Fruit fly (Drosophila melanogaster) whole organism, embryonic: ENCODE data around the gene CrebB.

Experiments used
- Abd-B ChIP-seq: fragments of 200-800 bp; sonication (Bioruptor generic); optimal IDR thresholded peaks from 2 replicates; lab custom pipeline; 2018; ENCODE audit warnings: missing biosample characterization, mild to moderate bottlenecking, missing genetic modification characterization, moderate library complexity
- Atf-2 ChIP-seq: fragments of 200-800 bp; sonication (Bioruptor generic); optimal IDR thresholded peaks from 2 replicates; lab custom pipeline; 2016; ENCODE audit warnings: missing biosample characterization, missing genetic modification characterization
- Bdp1 ChIP-seq: fragments of 200-800 bp; sonication (Bioruptor generic); optimal IDR thresholded peaks from 3 replicates; lab custom pipeline; 2016; ENCODE audit warnings: missing biosample characterization, missing genetic modification characterization
- Blimp-1 ChIP-seq: fragments of 200-800 bp; sonication (Bioruptor generic); optimal IDR thresholded peaks from 3 replicates; lab custom pipeline; 2018; ENCODE audit warnings: missing biosample characterization, missing genetic modification characterization, mild to moderate bottlenecking, moderate library complexity, missing genetic modification reagents
- CG12104 ChIP-seq: fragments of 200-800 bp; sonication (Bioruptor generic); optimal IDR thresholded peaks from 3 replicates; lab custom pipeline; 2016; ENCODE audit warnings: missing biosample characterization, missing genetic modification characterization
- CG12299 ChIP-seq: fragments of 200-800 bp; sonication (Bioruptor generic); optimal IDR thresholded peaks from 2 replicates; lab custom pipeline; 2018; ENCODE audit warnings: missing biosample characterization, mild to moderate bottlenecking, missing genetic modification characterization
- CG14441 ChIP-seq: fragments of 200-800 bp; sonication (Bioruptor generic); IDR thresholded peaks from 2 replicates; pipeline ENCODE4 v1.3.6; 2022; ENCODE audit warnings: missing biosample characterization, missing genetic modification characterization
- CG15479 ChIP-seq: fragments of 200-800 bp; sonication (Bioruptor generic); optimal IDR thresholded peaks from 3 replicates; lab custom pipeline; 2019; ENCODE audit warnings: missing biosample characterization, mild to moderate bottlenecking, missing genetic modification characterization, moderate library complexity
- CG16813 ChIP-seq: fragments of 200-800 bp; sonication (Bioruptor generic); IDR thresholded peaks from 3 replicates; pipeline ENCODE4 v1.3.6; 2022; ENCODE audit warnings: missing biosample characterization, missing genetic modification characterization; ENCODE audit not compliant: partially characterized antibody
- CG17359 ChIP-seq: fragments of 200-800 bp; sonication (Bioruptor generic); optimal IDR thresholded peaks from 3 replicates; lab custom pipeline; 2018; ENCODE audit warnings: missing biosample characterization, mild to moderate bottlenecking, missing genetic modification characterization, moderate library complexity
- CG17361 ChIP-seq: fragments of 200-800 bp; sonication (Bioruptor generic); IDR thresholded peaks from 3 replicates; pipeline ENCODE4 v1.3.6; 2022; ENCODE audit warnings: missing biosample characterization, missing genetic modification characterization
- CG17612 ChIP-seq: fragments of 200-800 bp; sonication (Bioruptor generic); IDR thresholded peaks from 2 replicates; pipeline ENCODE4 v1.3.6; 2022; ENCODE audit warnings: missing biosample characterization, missing genetic modification characterization
- CG2129 ChIP-seq: fragments of 200-800 bp; sonication (Bioruptor generic); IDR thresholded peaks from 2 replicates; pipeline ENCODE4 v1.3.6; 2022; ENCODE audit warnings: missing biosample characterization, missing genetic modification characterization; ENCODE audit not compliant: partially characterized antibody
- CG3281 ChIP-seq: fragments of 200-800 bp; sonication (Bioruptor generic); optimal IDR thresholded peaks from 3 replicates; lab custom pipeline; 2017; ENCODE audit warnings: missing biosample characterization, mild to moderate bottlenecking, missing genetic modification characterization
- CG34224 ChIP-seq: fragments of 200-800 bp; sonication (Bioruptor generic); IDR thresholded peaks from 3 replicates; pipeline ENCODE4 v1.3.6; 2022; ENCODE audit warnings: missing biosample characterization, missing genetic modification characterization; ENCODE audit not compliant: partially characterized antibody
- CG3726 ChIP-seq: fragments of 200-800 bp; sonication (Bioruptor generic); IDR thresholded peaks from 3 replicates; pipeline ENCODE4, ENCODE4 v1.3.6; 2022; ENCODE audit warnings: missing biosample characterization, missing genetic modification characterization
- CG7963 ChIP-seq: fragments of 200-800 bp; sonication (Bioruptor generic); IDR thresholded peaks from 3 replicates; pipeline ENCODE4 v1.3.6; 2022; ENCODE audit warnings: missing biosample characterization, missing genetic modification characterization; ENCODE audit not compliant: partially characterized antibody
- CG7987 ChIP-seq: fragments of 200-800 bp; sonication (Bioruptor generic); optimal IDR thresholded peaks from 2 replicates; lab custom pipeline; 2018; ENCODE audit warnings: missing biosample characterization, mild to moderate bottlenecking, missing genetic modification characterization, moderate library complexity
- CG9437 ChIP-seq: fragments of 200-800 bp; sonication (Bioruptor generic); optimal IDR thresholded peaks from 2 replicates; lab custom pipeline; 2018; ENCODE audit warnings: missing biosample characterization, mild to moderate bottlenecking, missing genetic modification characterization
- Fer1 ChIP-seq: fragments of 200-800 bp; sonication (Bioruptor generic); optimal IDR thresholded peaks from 2 replicates; lab custom pipeline; 2017; ENCODE audit warnings: missing biosample characterization, mild to moderate bottlenecking, missing genetic modification characterization
- Hand ChIP-seq: fragments of 200-800 bp; sonication (Bioruptor generic); optimal IDR thresholded peaks from 2 replicates; lab custom pipeline; 2017; ENCODE audit warnings: mild to moderate bottlenecking, missing biosample characterization, missing genetic modification reagents, missing genetic modification characterization
- Hsf ChIP-seq: fragments of 200-800 bp; sonication (Bioruptor generic); optimal IDR thresholded peaks from 3 replicates; lab custom pipeline; 2016; ENCODE audit warnings: missing biosample characterization, missing genetic modification characterization
- Med ChIP-seq: fragments of 200-800 bp; sonication (Bioruptor generic); peaks from one replicate; lab custom pipeline; 2016; ENCODE audit warnings: missing biosample characterization, missing genetic modification characterization, mild to moderate bottlenecking, inconsistent platforms, moderate library complexity
- NK7.1 ChIP-seq: fragments of 200-800 bp; sonication (Bioruptor generic); optimal IDR thresholded peaks from 3 replicates; lab custom pipeline; 2016; ENCODE audit warnings: missing biosample characterization, missing genetic modification characterization
- Nf-YA ChIP-seq: fragments of 200-800 bp; sonication (Bioruptor generic); IDR thresholded peaks from 2 replicates; pipeline ENCODE4 v1.3.6; 2022; ENCODE audit warnings: missing biosample characterization, missing genetic modification characterization
- Nf-YC ChIP-seq: fragments of 200-800 bp; optimal IDR thresholded peaks from 3 replicates; lab custom pipeline; 2019; ENCODE audit warnings: missing biosample characterization, mild to moderate bottlenecking, missing genetic modification characterization, moderate library complexity
- Ptx1 ChIP-seq: fragments of 200-800 bp; sonication (Bioruptor generic); IDR thresholded peaks from 2 replicates; pipeline ENCODE4 v1.3.6; 2022; ENCODE audit warnings: missing biosample characterization, missing genetic modification characterization
- Scr ChIP-seq: fragments of 200-800 bp; sonication (Bioruptor generic); IDR thresholded peaks from 2 replicates; pipeline ENCODE4 v1.3.6; 2022; ENCODE audit warnings: missing biosample characterization, missing genetic modification characterization; ENCODE audit not compliant: partially characterized antibody
- Six4 ChIP-seq: fragments of 200-800 bp; sonication (Bioruptor generic); optimal IDR thresholded peaks from 2 replicates; lab custom pipeline; 2016; ENCODE audit warnings: missing biosample characterization, missing genetic modification characterization
- Sry-β ChIP-seq: fragments of 200-800 bp; sonication (Bioruptor generic); optimal IDR thresholded peaks from 2 replicates; lab custom pipeline; 2018; ENCODE audit warnings: missing biosample characterization, mild to moderate bottlenecking, missing genetic modification characterization, moderate library complexity
- al ChIP-seq: fragments of 200-800 bp; sonication (Bioruptor generic); IDR thresholded peaks from 2 replicates; pipeline ENCODE4 v1.3.6; 2022; ENCODE audit warnings: missing biosample characterization, missing genetic modification characterization
- bigmax ChIP-seq: fragments of 200-800 bp; sonication (Bioruptor generic); optimal IDR thresholded peaks from 2 replicates; lab custom pipeline; 2018; ENCODE audit warnings: missing biosample characterization, mild to moderate bottlenecking, missing genetic modification characterization
- bsh ChIP-seq, 2 experiments: fragments of 200-800 bp; sonication (Bioruptor generic); optimal IDR thresholded peaks; 2 replicates each; lab custom pipeline; 2017 to 2018; ENCODE audit warnings: mild to moderate bottlenecking in 2 of 2, missing biosample characterization in 2 of 2, missing genetic modification characterization in 2 of 2, moderate library complexity in 1 of 2
- caup ChIP-seq: fragments of 200-800 bp; sonication (Bioruptor generic); optimal IDR thresholded peaks from 3 replicates; lab custom pipeline; 2017; ENCODE audit warnings: missing biosample characterization, mild to moderate bottlenecking, missing genetic modification characterization, moderate library complexity; ENCODE audit not compliant: severe bottlenecking
- chinmo ChIP-seq: fragments of 200-800 bp; sonication (Bioruptor generic); IDR thresholded peaks from 4 replicates; pipeline ENCODE4 v1.3.6; 2022; ENCODE audit warnings: missing biosample characterization, missing genetic modification characterization; ENCODE audit not compliant: partially characterized antibody
- corto ChIP-seq: fragments of 200-800 bp; sonication (Bioruptor generic); optimal IDR thresholded peaks from 2 replicates; lab custom pipeline; 2016; ENCODE audit warnings: missing biosample characterization, mild to moderate bottlenecking, missing genetic modification characterization, moderate library complexity
- da ChIP-seq: fragments of 200-800 bp; sonication (Bioruptor generic); optimal IDR thresholded peaks from 2 replicates; lab custom pipeline; 2016; ENCODE audit warnings: missing biosample characterization, missing genetic modification characterization
- en ChIP-seq: fragments of 200-800 bp; sonication (Bioruptor generic); optimal IDR thresholded peaks from 2 replicates; lab custom pipeline; 2016; ENCODE audit warnings: missing biosample characterization, missing genetic modification characterization
- fd102C ChIP-seq: fragments of 200-800 bp; sonication (Bioruptor generic); optimal IDR thresholded peaks from 2 replicates; lab custom pipeline; 2018; ENCODE audit warnings: missing biosample characterization, mild to moderate bottlenecking, missing genetic modification characterization, moderate library complexity
- her ChIP-seq: fragments of 200-800 bp; sonication (Bioruptor generic); optimal IDR thresholded peaks from 2 replicates; lab custom pipeline; 2016; ENCODE audit warnings: missing biosample characterization, missing genetic modification characterization
- kah ChIP-seq: fragments of 200-800 bp; sonication (Bioruptor generic); optimal IDR thresholded peaks from 2 replicates; lab custom pipeline; 2018; ENCODE audit warnings: missing biosample characterization, mild to moderate bottlenecking, missing genetic modification characterization
- lab ChIP-seq: fragments of 200-800 bp; sonication (Bioruptor generic); optimal IDR thresholded peaks from 3 replicates; lab custom pipeline; 2017; ENCODE audit warnings: missing biosample characterization, missing genetic modification characterization, mild to moderate bottlenecking, moderate library complexity, missing genetic modification reagents
- lilli ChIP-seq: fragments of 200-800 bp; sonication (Bioruptor generic); optimal IDR thresholded peaks from 3 replicates; lab custom pipeline; 2016; ENCODE audit warnings: missing biosample characterization, missing genetic modification characterization
- luna ChIP-seq: fragments of 200-800 bp; sonication (Bioruptor generic); optimal IDR thresholded peaks from 2 replicates; lab custom pipeline; 2016; ENCODE audit warnings: missing biosample characterization, missing genetic modification characterization
- rib ChIP-seq: fragments of 200-800 bp; sonication (Bioruptor generic); IDR thresholded peaks from 2 replicates; pipeline ENCODE4 v1.3.6; 2022; ENCODE audit warnings: missing biosample characterization, missing genetic modification characterization
- sd ChIP-seq: fragments of 200-800 bp; sonication (Bioruptor generic); optimal IDR thresholded peaks from 3 replicates; lab custom pipeline; 2018; ENCODE audit warnings: missing biosample characterization, mild to moderate bottlenecking, missing genetic modification characterization, moderate library complexity
- sim ChIP-seq: fragments of 200-800 bp; sonication (Bioruptor generic); IDR thresholded peaks from 2 replicates; pipeline ENCODE4 v1.3.6; 2022; ENCODE audit warnings: missing biosample characterization, missing genetic modification characterization
- so ChIP-seq: fragments of 200-800 bp; sonication (Bioruptor generic); IDR thresholded peaks from 3 replicates; pipeline ENCODE4 v1.3.6; 2022; ENCODE audit warnings: missing biosample characterization, missing genetic modification characterization
- tap ChIP-seq: fragments of 200-800 bp; optimal IDR thresholded peaks from 3 replicates; lab custom pipeline; 2019; ENCODE audit warnings: missing biosample characterization, mild to moderate bottlenecking, missing genetic modification characterization, moderate library complexity
- tio ChIP-seq: fragments of 200-800 bp; sonication (Bioruptor generic); optimal IDR thresholded peaks from 2 replicates; lab custom pipeline; 2017; ENCODE audit warnings: missing biosample characterization, missing genetic modification characterization, inconsistent platforms
- yki ChIP-seq: fragments of >200 bp; optimal IDR thresholded peaks from 3 replicates; lab custom pipeline; 2018

Gene CrebB

DNA sequence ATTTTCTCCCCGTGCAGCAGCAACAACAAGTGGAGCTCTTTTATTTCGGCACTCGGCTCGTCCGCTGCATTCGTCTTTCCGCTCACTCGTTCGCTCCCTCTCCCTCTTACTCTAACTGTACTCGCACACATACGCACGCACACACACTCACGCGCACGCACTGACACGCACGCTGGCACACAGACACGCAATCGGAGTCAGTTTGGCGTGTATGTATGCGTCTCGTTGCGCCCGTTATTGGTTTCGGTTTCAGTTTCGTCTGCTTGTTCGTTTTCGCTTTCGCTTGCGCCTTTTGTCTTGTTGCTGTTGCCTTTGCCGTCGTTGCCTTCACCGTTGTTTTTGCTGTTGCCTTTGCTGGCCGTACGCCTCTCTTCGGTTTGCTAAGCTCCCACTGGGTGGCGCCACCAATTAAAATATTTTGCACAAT lies 8.4 kb upstream of the CrebB start (continued):
- TF ChIP-seq al (GFP tag; lab: Robert Waterston, UW) (no peak), Hand (GFP tag; lab: Kevin White, UChicago) (no peak), CG2129 (no peak), NK7.1 (GFP tag; lab: Kevin White, UChicago) (no peak), CG9437 (GFP tag; lab: Kevin White, UChicago) (no peak), so (0 out of 3 replicates have a peak, but pooled peaks have one; percentile 53), chinmo (GFP tag; lab: Robert Waterston, UW) (peak; percentile 59; the same call in 2 of the 4 replicates), CG16813 (no peak), Atf-2 (GFP tag; lab: Kevin White, UChicago) (no peak), CG7987 (GFP tag; lab: Kevin White, UChicago) (no peak), Bdp1 (GFP tag; lab: Kevin White, UChicago) (no peak), Hsf (GFP tag; lab: Kevin White, UChicago) (no peak), CG3726 (no peak), Ptx1 (GFP tag; lab: Robert Waterston, UW) (no peak), Nf-YA (GFP tag; lab: Robert Waterston, UW) (no peak), lilli (GFP tag; lab: Kevin White, UChicago) (no peak), CG17359 (tag; lab: Kevin White, UChicago) (no peak), bsh (GFP tag; optimal IDR thresholded peaks at IDR 0.05; lab: Kevin White, UChicago) (no peak), Six4 (GFP tag; lab: Kevin White, UChicago) (no peak), da (no peak), Sry-β (GFP tag; lab: Kevin White, UChicago) (no peak), her (GFP tag; lab: Kevin White, UChicago) (no peak), CG12104 (GFP tag; lab: Kevin White, UChicago) (no peak), kah (GFP tag; lab: Kevin White, UChicago) (no peak), rib (GFP tag; lab: Robert Waterston, UW) (no peak), Fer1 (GFP tag; lab: Kevin White, UChicago) (no peak), CG15479 (peak; percentile 52), CG17361 (GFP tag; lab: Robert Waterston, UW) (no peak), Abd-B (no peak), Med (GFP tag; lab: Kevin White, UChicago) (peak; percentile 78), en (GFP tag; lab: Kevin White, UChicago) (no peak), sd (tag; lab: Kevin White, UChicago) (no peak), CG14441 (GFP tag; lab: Robert Waterston, UW) (no peak), Nf-YC (tag; lab: Kevin White, UChicago) (peak; percentile 56), tio (GFP tag; lab: Kevin White, UChicago) (no peak), sim (GFP tag; lab: Robert Waterston, UW) (no peak), CG3281 (GFP tag; lab: Kevin White, UChicago) (no peak), lab (GFP tag; lab: Kevin White, UChicago) (peak; percentile 24), corto (GFP tag; lab: Kevin White, UChicago) (no peak), luna (GFP tag; lab: Kevin White, UChicago) (no peak), fd102C (no peak), tap (tag; lab: Kevin White, UChicago) (no peak), CG34224 (GFP tag; lab: Robert Waterston, UW) (no peak), yki (no peak), bigmax (GFP tag; lab: Kevin White, UChicago) (no peak), CG17612 (no peak), Blimp-1 (GFP tag; lab: Kevin White, UChicago) (peak; percentile 98), CG7963 (GFP tag; lab: Robert Waterston, UW) (no peak), caup (GFP tag; lab: Kevin White, UChicago) (no peak), CG12299 (tag; lab: Kevin White, UChicago) (no peak), Scr (GFP tag; lab: Robert Waterston, UW) (no peak)
